ENCODE assay signal across 7 worm cellular contexts in genomic region chrIII:3398485-3398884, ce11.
A peak's percentile ranks its signal among the peaks of the same experiment; 100 is the strongest.
TF ChIP-seq lines count a peak whose summit lies in the region.

No protein-coding gene starts in this region.

TF ChIP-seq in whole organism, L2 larva, 48 proteins besides CTCF, POLR2A, EP300 and RAD21:
- TF ChIP-seq lin-39 (tag; optimal IDR thresholded peaks at IDR 0.05; lab: Kevin White, UChicago), result no peak
- TF ChIP-seq unc-55 (GFP tag; optimal IDR thresholded peaks at IDR 0.05; lab: Kevin White, UChicago), result peak; percentile 31
TF ChIP-seq in whole organism, L2 larva: peak in this region for 1.

TF ChIP-seq in whole organism, L4 larva, 104 proteins besides CTCF, POLR2A, EP300 and RAD21:
- TF ChIP-seq lin-15B (tag; optimal IDR thresholded peaks at IDR 0.05; lab: Kevin White, UChicago) (peak; percentile 9), fkh-10 (GFP tag; optimal IDR thresholded peaks at IDR 0.05; lab: Kevin White, UChicago) (no peak), daf-16 (GFP tag; optimal IDR thresholded peaks at IDR 0.05; lab: Kevin White, UChicago) (no peak), daf-16 (tag; optimal IDR thresholded peaks at IDR 0.05; lab: Kevin White, UChicago) (peak; percentile 11), lin-38 (GFP tag; IDR thresholded peaks at IDR 0.05; lab: Robert Waterston, UW) (peak; percentile 53), lin-29 (GFP tag; IDR thresholded peaks at IDR 0.05; lab: Robert Waterston, UW) (no peak), aha-1 (tag; lab: Kevin White, UChicago) (peak; percentile 6), ama-1 (optimal IDR thresholded peaks at IDR 0.05; lab: Kevin White, UChicago) (no peak), F10B5.3 (tag; optimal IDR thresholded peaks at IDR 0.05; lab: Kevin White, UChicago) (no peak)

TF ChIP-seq in whole organism, early embryonic, 17 proteins besides CTCF, POLR2A, EP300 and RAD21:
- TF ChIP-seq sea-1 (GFP tag; conservative IDR thresholded peaks at IDR 0.05; lab: Robert Waterston, UW) (no peak), ceh-13 (GFP tag; optimal IDR thresholded peaks at IDR 0.05; lab: Kevin White, UChicago) (no peak), scrt-1 (GFP tag; IDR thresholded peaks at IDR 0.05; lab: Robert Waterston, UW) (no peak), pes-1 (GFP tag; IDR thresholded peaks at IDR 0.05; lab: Robert Waterston, UW) (peak; percentile 40; the same call in 1 of the 2 replicates), B0310.2 (tag; optimal IDR thresholded peaks at IDR 0.05; lab: Kevin White, UChicago) (no peak), tra-4 (tag; optimal IDR thresholded peaks at IDR 0.05; lab: Kevin White, UChicago) (no peak), hmg-4 (GFP tag; optimal IDR thresholded peaks at IDR 0.05; lab: Kevin White, UChicago) (no peak)

TF ChIP-seq in whole organism, late embryonic, 69 proteins besides CTCF, POLR2A, EP300 and RAD21:
- no peak for TF ChIP-seq dmd-4 (tag; optimal IDR thresholded peaks at IDR 0.05; lab: Kevin White, UChicago; ENCODE audit: borderline replicate concordance)
- no peak for TF ChIP-seq lin-11 (tag; optimal IDR thresholded peaks at IDR 0.05; lab: Kevin White, UChicago)
- TF ChIP-seq ceh-48 (tag; optimal IDR thresholded peaks at IDR 0.05; lab: Kevin White, UChicago), result peak; percentile 29

TF ChIP-seq in whole organism, midembryonic, 9 proteins besides CTCF, POLR2A, EP300 and RAD21:
- TF ChIP-seq klf-2 (GFP tag; conservative IDR thresholded peaks at IDR 0.05; lab: Robert Waterston, UW) (no peak), ref-1 (GFP tag; conservative IDR thresholded peaks at IDR 0.05; lab: Robert Waterston, UW) (no peak), cog-1 (tag; optimal IDR thresholded peaks at IDR 0.05; lab: Kevin White, UChicago) (no peak), ztf-23 (GFP tag; IDR thresholded peaks at IDR 0.05; lab: Robert Waterston, UW) (no peak), tab-1 (GFP tag; IDR thresholded peaks at IDR 0.05; lab: Robert Waterston, UW) (no peak), med-1 (GFP tag; optimal IDR thresholded peaks at IDR 0.05; lab: Kevin White, UChicago; ENCODE audit: insufficient read depth) (no peak), T22C8.4 (GFP tag; IDR thresholded peaks at IDR 0.05; lab: Robert Waterston, UW) (0 out of 2 replicates have a peak, but pooled peaks have one; percentile 31), flt-1 (GFP tag; IDR thresholded peaks at IDR 0.05; lab: Robert Waterston, UW) (no peak)

TF ChIP-seq in whole organism, mixed stage, embryonic, 35 proteins besides CTCF, POLR2A, EP300 and RAD21:
- TF ChIP-seq lin-13 (tag; optimal IDR thresholded peaks at IDR 0.05; lab: Kevin White, UChicago), result no peak
- peak; percentile 12 for TF ChIP-seq M03D4.4 (tag; optimal IDR thresholded peaks at IDR 0.05; lab: Kevin White, UChicago)

TF ChIP-seq in whole organism, young adult, 124 proteins besides CTCF, POLR2A, EP300 and RAD21:
- TF ChIP-seq rcor-1 (GFP tag; IDR thresholded peaks at IDR 0.05; lab: Robert Waterston, UW) (no peak), hlh-26 (GFP tag; conservative IDR thresholded peaks at IDR 0.05; lab: Robert Waterston, UW) (no peak), tbx-9 (tag; optimal IDR thresholded peaks at IDR 0.05; lab: Kevin White, UChicago; ENCODE audit: borderline replicate concordance) (no peak), F33H1.4 (GFP tag; IDR thresholded peaks at IDR 0.05; lab: Robert Waterston, UW) (peak; percentile 56), cebp-1 (GFP tag; IDR thresholded peaks at IDR 0.05; lab: Robert Waterston, UW) (no peak), cebp-1 (tag; optimal IDR thresholded peaks at IDR 0.05; lab: Kevin White, UChicago) (peak; percentile 6), dox-1 (GFP tag; IDR thresholded peaks at IDR 0.05; lab: Robert Waterston, UW) (peak; percentile 63), D2030.7 (GFP tag; IDR thresholded peaks at IDR 0.05; lab: Robert Waterston, UW) (peak; percentile 36; the same call in 1 of the 2 replicates), mcd-1 (GFP tag; IDR thresholded peaks at IDR 0.05; lab: Robert Waterston, UW) (peak; percentile 36; the same call in 1 of the 2 replicates), hmg-1.2 (GFP tag; IDR thresholded peaks at IDR 0.05; lab: Robert Waterston, UW) (no peak), nhr-80 (tag; optimal IDR thresholded peaks at IDR 0.05; lab: Kevin White, UChicago) (no peak), die-1 (tag; optimal IDR thresholded peaks at IDR 0.05; lab: Kevin White, UChicago) (no peak), fkh-3 (tag; optimal IDR thresholded peaks at IDR 0.05; lab: Kevin White, UChicago) (no peak), F23B12.7 (tag; optimal IDR thresholded peaks at IDR 0.05; lab: Kevin White, UChicago; ENCODE audit: insufficient read depth) (no peak), snpc-3.4 (tag; optimal IDR thresholded peaks at IDR 0.05; lab: Kevin White, UChicago) (no peak), rpc-1 (optimal IDR thresholded peaks at IDR 0.05; lab: Kevin White, UChicago) (peak; percentile 11), rpc-1 (tag; optimal IDR thresholded peaks at IDR 0.05; lab: Kevin White, UChicago) (no peak), egl-18 (GFP tag; IDR thresholded peaks at IDR 0.05; lab: Robert Waterston, UW) (no peak), ztf-6 (GFP tag; IDR thresholded peaks at IDR 0.05; lab: Robert Waterston, UW) (no peak), gei-17 (GFP tag; optimal IDR thresholded peaks at IDR 0.05; lab: Kevin White, UChicago) (no peak), F49E8.2 (tag; optimal IDR thresholded peaks at IDR 0.05; lab: Kevin White, UChicago; ENCODE audit: insufficient read depth) (no peak), zfh-2 (GFP tag; conservative IDR thresholded peaks at IDR 0.05; lab: Robert Waterston, UW) (0 out of 2 replicates have a peak, but pooled peaks have one; percentile 15), ceh-100 (GFP tag; IDR thresholded peaks at IDR 0.05; lab: Robert Waterston, UW) (no peak), mes-4 (tag; optimal IDR thresholded peaks at IDR 0.05; lab: Kevin White, UChicago) (no peak), C17E4.6 (GFP tag; IDR thresholded peaks at IDR 0.05; lab: Robert Waterston, UW) (no peak), snpc-1.3 (tag; optimal IDR thresholded peaks at IDR 0.05; lab: Kevin White, UChicago; ENCODE audit: insufficient read depth) (peak; percentile 53), madf-6 (GFP tag; IDR thresholded peaks at IDR 0.05; lab: Robert Waterston, UW) (peak; percentile 66; the same call in 1 of the 2 replicates)
